Fruit fly (Drosophila melanogaster) whole organism, embryonic: Measurements from ENCODE around the gene Atx-1.

Source experiments
- Atf3 ChIP-seq: fragments of 200-800 bp; sonication (Bioruptor generic); optimal IDR thresholded peaks from 3 replicates; lab custom pipeline; 2016; ENCODE audit warnings: missing biosample characterization, missing genetic modification characterization
- CG11093 ChIP-seq: fragments of 200-800 bp; sonication (Bioruptor generic); IDR thresholded peaks from 3 replicates; pipeline ENCODE4 v1.3.6; 2022; ENCODE audit warnings: missing biosample characterization, missing genetic modification characterization
- CG11398 ChIP-seq: fragments of 200-800 bp; sonication (Bioruptor generic); optimal IDR thresholded peaks from 2 replicates; lab custom pipeline; 2016; ENCODE audit warnings: missing biosample characterization, missing genetic modification characterization
- CG12104 ChIP-seq: fragments of 200-800 bp; sonication (Bioruptor generic); optimal IDR thresholded peaks from 3 replicates; lab custom pipeline; 2016; ENCODE audit warnings: missing biosample characterization, missing genetic modification characterization
- CG12155 ChIP-seq: fragments of 200-800 bp; sonication (Bioruptor generic); optimal IDR thresholded peaks from 3 replicates; lab custom pipeline; 2016; ENCODE audit warnings: missing biosample characterization, missing genetic modification characterization
- CG12744 ChIP-seq: fragments of 200-800 bp; sonication (Bioruptor generic); optimal IDR thresholded peaks from 2 replicates; lab custom pipeline; 2016; ENCODE audit warnings: missing biosample characterization, missing genetic modification characterization
- CG13624 ChIP-seq: fragments of 200-800 bp; sonication (Bioruptor generic); optimal IDR thresholded peaks from 2 replicates; lab custom pipeline; 2016; ENCODE audit warnings: missing biosample characterization, missing genetic modification characterization
- CG17802 ChIP-seq: fragments of 200-800 bp; sonication (Bioruptor generic); optimal IDR thresholded peaks from 2 replicates; lab custom pipeline; 2018; ENCODE audit warnings: missing biosample characterization, mild to moderate bottlenecking, missing genetic modification characterization, moderate library complexity
- CG2116 ChIP-seq: fragments of 200-800 bp; sonication (Bioruptor generic); optimal IDR thresholded peaks from 3 replicates; lab custom pipeline; 2018; ENCODE audit warnings: missing biosample characterization, mild to moderate bottlenecking, missing genetic modification characterization
- CG2120 ChIP-seq: fragments of 200-800 bp; sonication (Bioruptor generic); optimal IDR thresholded peaks from 3 replicates; lab custom pipeline; 2016; ENCODE audit warnings: missing biosample characterization, missing genetic modification characterization
- CG2199 ChIP-seq: fragments of 200-800 bp; sonication (Bioruptor generic); IDR thresholded peaks from 3 replicates; pipeline ENCODE4 v1.3.6; 2022; ENCODE audit warnings: missing biosample characterization, missing genetic modification characterization
- CG3407 ChIP-seq: fragments of 200-800 bp; sonication (Bioruptor generic); optimal IDR thresholded peaks from 2 replicates; lab custom pipeline; 2018; ENCODE audit warnings: missing biosample characterization, mild to moderate bottlenecking, missing genetic modification characterization
- CG3847 ChIP-seq: fragments of 200-800 bp; sonication (Bioruptor generic); IDR thresholded peaks from 2 replicates; pipeline ENCODE4 v1.3.6; 2022; ENCODE audit warnings: missing biosample characterization, missing genetic modification characterization
- CG42726 ChIP-seq: fragments of 200-800 bp; sonication (Bioruptor generic); IDR thresholded peaks from 2 replicates; pipeline ENCODE4 v1.3.6; 2022; ENCODE audit warnings: missing biosample characterization, missing genetic modification characterization; ENCODE audit not compliant: partially characterized antibody
- CG4328 ChIP-seq: fragments of 200-800 bp; sonication (Bioruptor generic); optimal IDR thresholded peaks from 3 replicates; lab custom pipeline; 2017; ENCODE audit warnings: missing biosample characterization, missing genetic modification reagents, missing genetic modification characterization
- CG5180 ChIP-seq: fragments of 200-800 bp; sonication (Bioruptor generic); optimal IDR thresholded peaks from 3 replicates; lab custom pipeline; 2017; ENCODE audit warnings: missing biosample characterization, missing genetic modification characterization, mild to moderate bottlenecking, moderate library complexity, missing genetic modification reagents
- CG7786 ChIP-seq: fragments of 200-800 bp; sonication (Bioruptor generic); optimal IDR thresholded peaks from 2 replicates; lab custom pipeline; 2016; ENCODE audit warnings: missing biosample characterization, missing genetic modification characterization
- CG7987 ChIP-seq: fragments of 200-800 bp; sonication (Bioruptor generic); optimal IDR thresholded peaks from 2 replicates; lab custom pipeline; 2018; ENCODE audit warnings: missing biosample characterization, mild to moderate bottlenecking, missing genetic modification characterization, moderate library complexity
- CG8089 ChIP-seq: fragments of 200-800 bp; sonication (Bioruptor generic); optimal IDR thresholded peaks from 3 replicates; lab custom pipeline; 2016; ENCODE audit warnings: missing biosample characterization, missing genetic modification characterization
- CG8290 ChIP-seq, 3 experiments: fragments of 200-800 bp; sonication (Bioruptor generic); optimal IDR thresholded peaks; 2 replicates each; lab custom pipeline; 2016 to 2019; ENCODE audit warnings: missing biosample characterization in 3 of 3, missing genetic modification characterization in 3 of 3, mild to moderate bottlenecking in 2 of 3, moderate library complexity in 1 of 3
- CG9727 ChIP-seq: fragments of 200-800 bp; sonication (Bioruptor generic); optimal IDR thresholded peaks from 3 replicates; lab custom pipeline; 2017; ENCODE audit warnings: missing biosample characterization, mild to moderate bottlenecking, missing genetic modification characterization
- CHES-1-like ChIP-seq: fragments of 200-800 bp; sonication (Bioruptor generic); optimal IDR thresholded peaks from 2 replicates; lab custom pipeline; 2016; ENCODE audit warnings: missing biosample characterization, missing genetic modification characterization
- CTCF ChIP-seq: fragments of 200-800 bp; sonication (Bioruptor generic); optimal IDR thresholded peaks from 2 replicates; lab custom pipeline; 2017; ENCODE audit warnings: missing biosample characterization, mild to moderate bottlenecking, missing genetic modification characterization, moderate library complexity
- D19B ChIP-seq: fragments of 200-800 bp; sonication (Bioruptor generic); optimal IDR thresholded peaks from 2 replicates; lab custom pipeline; 2017; ENCODE audit warnings: missing biosample characterization, mild to moderate bottlenecking, missing genetic modification characterization
- Dad ChIP-seq: fragments of 200-800 bp; sonication (Bioruptor generic); optimal IDR thresholded peaks from 3 replicates; lab custom pipeline; 2016; ENCODE audit warnings: missing biosample characterization, missing genetic modification characterization
- Dref ChIP-seq: fragments of 200-800 bp; sonication (Bioruptor generic); IDR thresholded peaks from 2 replicates; pipeline ENCODE4 v1.3.6; 2022; ENCODE audit warnings: missing biosample characterization, missing genetic modification characterization
- E2f2 ChIP-seq: fragments of 200-800 bp; sonication (Bioruptor generic); IDR thresholded peaks from 2 replicates; pipeline ENCODE4 v1.3.6; 2022; ENCODE audit warnings: missing biosample characterization, missing genetic modification characterization
- Eip74EF ChIP-seq, 2 experiments: fragments of 200-800 bp in 1 of 2; fragments of >200 bp in 1 of 2; sonication (Bioruptor generic) in 1 of 2; optimal IDR thresholded peaks; 2 replicates each; lab custom pipeline; 2017 to 2019; ENCODE audit warnings: missing biosample characterization in 2 of 2, missing genetic modification characterization in 2 of 2, mild to moderate bottlenecking in 1 of 2, moderate library complexity in 1 of 2
- H2.0 ChIP-seq: fragments of 200-800 bp; sonication (Bioruptor generic); IDR thresholded peaks from 2 replicates; pipeline ENCODE4 v1.3.6; 2022; ENCODE audit warnings: missing biosample characterization, missing genetic modification characterization
- PHDP ChIP-seq: fragments of 200-800 bp; sonication (Bioruptor generic); optimal IDR thresholded peaks from 3 replicates; lab custom pipeline; 2018; ENCODE audit warnings: missing biosample characterization, mild to moderate bottlenecking, missing genetic modification characterization, moderate library complexity
- Sin3A ChIP-seq: fragments of >200 bp; optimal IDR thresholded peaks from 2 replicates; lab custom pipeline; 2018
- ara ChIP-seq: fragments of 200-800 bp; sonication (Bioruptor generic); IDR thresholded peaks from 2 replicates; pipeline ENCODE4 v1.3.6; 2022; ENCODE audit warnings: missing biosample characterization, missing genetic modification characterization
- chinmo ChIP-seq: fragments of 200-800 bp; sonication (Bioruptor generic); IDR thresholded peaks from 4 replicates; pipeline ENCODE4 v1.3.6; 2022; ENCODE audit warnings: missing biosample characterization, missing genetic modification characterization; ENCODE audit not compliant: partially characterized antibody
- crp ChIP-seq, 2 experiments: fragments of 200-800 bp; sonication (Bioruptor generic); optimal IDR thresholded peaks; 2 replicates in 1 of 2; 3 replicates in 1 of 2; lab custom pipeline; 2017; ENCODE audit warnings: missing biosample characterization in 2 of 2, missing genetic modification characterization in 2 of 2, mild to moderate bottlenecking in 1 of 2, moderate library complexity in 1 of 2
- dm ChIP-seq: fragments of 200-800 bp; sonication (Bioruptor generic); optimal IDR thresholded peaks from 3 replicates; lab custom pipeline; 2016; ENCODE audit warnings: missing biosample characterization, missing genetic modification characterization
- ewg ChIP-seq: fragments of 200-800 bp; sonication (Bioruptor generic); optimal IDR thresholded peaks from 3 replicates; lab custom pipeline; 2017; ENCODE audit warnings: mild to moderate bottlenecking, missing biosample characterization, missing genetic modification reagents, missing genetic modification characterization
- gro ChIP-seq: fragments of 200-800 bp; sonication (Bioruptor generic); optimal IDR thresholded peaks from 2 replicates; lab custom pipeline; 2016; ENCODE audit warnings: missing biosample characterization, missing genetic modification characterization
- gt ChIP-seq: fragments of 200-800 bp; sonication (Bioruptor generic); IDR thresholded peaks from 2 replicates; pipeline ENCODE4 v1.3.6; 2022; ENCODE audit warnings: missing biosample characterization, missing genetic modification characterization
- lbe ChIP-seq: fragments of 200-800 bp; sonication (Bioruptor generic); optimal IDR thresholded peaks from 2 replicates; lab custom pipeline; 2016; ENCODE audit warnings: missing biosample characterization, mild to moderate bottlenecking, missing genetic modification characterization
- lmd ChIP-seq: fragments of 200-800 bp; sonication (Bioruptor generic); IDR thresholded peaks from 2 replicates; pipeline ENCODE4 v1.3.6; 2022; ENCODE audit warnings: missing biosample characterization, missing genetic modification characterization
- mirr ChIP-seq: fragments of 200-800 bp; sonication (Bioruptor generic); optimal IDR thresholded peaks from 3 replicates; lab custom pipeline; 2018; ENCODE audit warnings: missing biosample characterization, mild to moderate bottlenecking, missing genetic modification characterization
- pan ChIP-seq, 4 experiments: fragments of >200 bp in 3 of 4; fragments of 200-800 bp in 1 of 4; sonication (Bioruptor generic) in 1 of 4; optimal IDR thresholded peaks in 3 of 4; IDR thresholded peaks in 1 of 4; 2 replicates each; pipeline versions ENCODE4 v1.3.6 to Lab custom; 2017 to 2022; ENCODE audit warnings: missing biosample characterization in 2 of 4, missing genetic modification characterization in 2 of 4, mixed read lengths in 1 of 4
- phol ChIP-seq: fragments of 200-800 bp; sonication (Bioruptor generic); optimal IDR thresholded peaks from 3 replicates; lab custom pipeline; 2018; ENCODE audit warnings: missing biosample characterization, mild to moderate bottlenecking, missing genetic modification characterization, moderate library complexity
- ranshi ChIP-seq: fragments of 200-800 bp; sonication (Bioruptor generic); IDR thresholded peaks from 2 replicates; pipeline ENCODE4 v1.3.6; 2022; ENCODE audit warnings: missing biosample characterization, missing genetic modification characterization
- salm ChIP-seq: fragments of 200-800 bp; sonication (Bioruptor generic); optimal IDR thresholded peaks from 2 replicates; lab custom pipeline; 2018; ENCODE audit warnings: missing biosample characterization, mild to moderate bottlenecking, missing genetic modification characterization
- slp2 ChIP-seq: fragments of 200-800 bp; sonication (Bioruptor generic); optimal IDR thresholded peaks from 2 replicates; lab custom pipeline; 2016; ENCODE audit warnings: missing biosample characterization, missing genetic modification characterization
- toy ChIP-seq: fragments of 200-800 bp; sonication (Bioruptor generic); IDR thresholded peaks from 2 replicates; pipeline ENCODE4 v1.3.6; 2022; ENCODE audit warnings: missing biosample characterization, missing genetic modification characterization
- wor ChIP-seq: fragments of 200-800 bp; sonication (Bioruptor generic); IDR thresholded peaks from 2 replicates; pipeline ENCODE4 v1.3.6; 2022; ENCODE audit warnings: missing biosample characterization, missing genetic modification characterization

Atx-1 gene

DNA sequence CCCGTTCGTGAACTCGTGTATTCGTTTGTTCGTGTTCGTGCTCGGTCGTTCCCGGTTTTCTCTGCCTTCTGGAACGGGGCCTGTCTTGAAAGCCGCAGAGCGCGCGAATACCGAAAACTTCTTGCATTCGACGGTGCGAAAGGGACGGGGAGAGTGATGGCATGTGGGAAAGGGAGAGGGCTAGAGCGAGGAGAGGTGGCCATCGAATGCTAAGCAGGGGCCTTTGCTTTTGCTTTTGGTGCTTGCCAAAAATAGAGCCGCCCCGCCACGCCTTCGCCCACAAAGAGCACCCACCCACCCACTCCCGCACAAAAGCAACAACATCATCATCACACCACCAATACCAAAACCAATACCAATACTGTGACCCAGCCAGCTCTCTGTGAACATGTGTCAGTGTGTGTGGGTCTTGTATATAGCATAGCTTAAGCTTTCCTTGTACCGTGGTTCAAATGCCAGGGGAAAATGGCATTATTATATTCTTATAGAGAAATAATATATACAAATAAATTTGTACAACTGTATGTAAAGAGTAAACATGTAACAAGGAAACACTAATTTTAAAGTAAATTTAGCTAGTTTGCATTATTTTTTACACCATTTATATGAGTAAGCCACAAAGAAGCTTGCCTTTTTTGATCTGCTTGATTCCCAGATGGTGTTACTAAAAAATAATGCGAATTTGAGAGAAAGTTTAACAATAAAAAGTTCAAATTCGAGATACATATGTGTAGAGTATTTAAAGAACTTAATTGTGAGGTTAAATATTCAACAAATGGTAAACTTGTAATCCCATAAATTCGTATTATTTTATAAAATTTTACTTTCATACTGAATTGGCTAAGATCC is 44.4 kb downstream of the Atx-1 start, which contains the start of gene CG14434 (continued):
- TF ChIP-seq lmd (GFP tag; lab: Robert Waterston, UW) (peak; percentile 60), CG13624 (peak; percentile 29), D19B (GFP tag; lab: Kevin White, UChicago) (peak; percentile 60), toy (no peak), phol (tag; lab: Kevin White, UChicago) (peak; percentile 88), CG12744 (GFP tag; lab: Kevin White, UChicago) (peak; percentile 51), CG3407 (GFP tag; lab: Kevin White, UChicago) (peak; percentile 71), CG11398 (GFP tag; lab: Kevin White, UChicago) (no peak), salm (tag; lab: Kevin White, UChicago) (peak; percentile 53), CG4328 (GFP tag; lab: Kevin White, UChicago) (peak; percentile 73), E2f2 (GFP tag; lab: Robert Waterston, UW) (peak; percentile 41; the same call in 1 of the 2 replicates), ara (peak; percentile 24; the same call in 1 of the 2 replicates), PHDP (tag; lab: Kevin White, UChicago) (peak; percentile 71), Dad (GFP tag; lab: Kevin White, UChicago) (peak; percentile 24), Sin3A (lab: Kevin White, UChicago) (no peak), lbe (GFP tag; lab: Kevin White, UChicago) (no peak), crp (GFP tag; optimal IDR thresholded peaks at IDR 0.05; lab: Kevin White, UChicago) (peak in 1 of 2 experiments; percentile 39), CG17802 (tag; lab: Kevin White, UChicago) (no peak), ewg (peak; percentile 61), dm (GFP tag; lab: Kevin White, UChicago) (no peak), CG2120 (GFP tag; lab: Kevin White, UChicago) (peak; percentile 70), ranshi (GFP tag; lab: Robert Waterston, UW) (no peak), CHES-1-like (GFP tag; lab: Kevin White, UChicago) (peak; percentile 6), CG5180 (GFP tag; lab: Kevin White, UChicago) (peak; percentile 78), chinmo (GFP tag; lab: Robert Waterston, UW) (peak; percentile 61; the same call in 1 of the 4 replicates), CG7786 (peak; percentile 45), CG7987 (GFP tag; lab: Kevin White, UChicago) (no peak), CG9727 (peak; percentile 92), CG2199 (no peak), H2.0 (GFP tag; lab: Robert Waterston, UW) (peak; percentile 28; the same call in 1 of the 2 replicates), Eip74EF (GFP tag; optimal IDR thresholded peaks at IDR 0.05; lab: Kevin White, UChicago) (peak in 1 of 2 experiments; percentile 73), CG42726 (GFP tag; lab: Robert Waterston, UW) (no peak), CG8089 (peak; percentile 42), slp2 (GFP tag; lab: Kevin White, UChicago) (peak; percentile 56), CG8290 (GFP tag; optimal IDR thresholded peaks at IDR 0.05; lab: Kevin White, UChicago) (peak; percentile 39), CG8290 (tag; optimal IDR thresholded peaks at IDR 0.05; lab: Kevin White, UChicago) (peak in 1 of 2 experiments; percentile 15), Atf3 (peak; percentile 33), wor (peak; percentile 69), CG3847 (GFP tag; lab: Robert Waterston, UW) (peak; percentile 52; the same call in 1 of the 2 replicates), mirr (GFP tag; lab: Kevin White, UChicago) (no peak), Dref (GFP tag; lab: Robert Waterston, UW) (no peak), CG12104 (GFP tag; lab: Kevin White, UChicago) (peak; percentile 86), gro (GFP tag; lab: Kevin White, UChicago) (peak; percentile 14), CG12155 (peak; percentile 40), CG11093 (GFP tag; lab: Robert Waterston, UW) (no peak; the same call in 2 of the 3 replicates), CG2116 (GFP tag; lab: Kevin White, UChicago) (peak; percentile 45), pan (optimal IDR thresholded peaks at IDR 0.05; lab: Kevin White, UChicago) (no peak), pan (GFP tag; optimal IDR thresholded peaks at IDR 0.05 in 1 of 2, IDR thresholded peaks at IDR 0.05 in 1 of 2) (peak in 1 of 2 experiments; percentile 40), gt (GFP tag; lab: Robert Waterston, UW) (no peak), CTCF (peak; percentile 35)
